Worm (Caenorhabditis elegans): ENCODE data around the gene C01G12.9.

C01G12.9 gene

ce11 chrII:14540551-14540950, 38.3 kb upstream of the C01G12.9 start:
- TF ChIP-seq sea-2 (GFP tag; IDR thresholded peaks at IDR 0.05) = no peak
- no peak for TF ChIP-seq cebp-1 (GFP tag; IDR thresholded peaks at IDR 0.05)
- TF ChIP-seq cebp-1 (tag; optimal IDR thresholded peaks at IDR 0.05) = no peak
- TF ChIP-seq B0019.2 (GFP tag; conservative IDR thresholded peaks at IDR 0.05) = no peak
- TF ChIP-seq egrh-3 (GFP tag; IDR thresholded peaks at IDR 0.05) = no peak
- no peak for TF ChIP-seq mes-4 (tag; optimal IDR thresholded peaks at IDR 0.05)
- no peak for TF ChIP-seq F37B4.10 (GFP tag; IDR thresholded peaks at IDR 0.05)
- no peak for TF ChIP-seq Y79H2A.3 (GFP tag; conservative IDR thresholded peaks at IDR 0.05)
- TF ChIP-seq F55B11.4 (tag; optimal IDR thresholded peaks at IDR 0.05; ENCODE audit: borderline replicate concordance, insufficient read depth) = no peak
- no peak for TF ChIP-seq sptf-2 (GFP tag; optimal IDR thresholded peaks at IDR 0.05)
- no peak for TF ChIP-seq rcor-1 (GFP tag; IDR thresholded peaks at IDR 0.05)
- no peak for TF ChIP-seq egl-18 (GFP tag; IDR thresholded peaks at IDR 0.05)
- no peak for TF ChIP-seq snpc-3.4 (tag; optimal IDR thresholded peaks at IDR 0.05)
- TF ChIP-seq mxl-1 (tag; optimal IDR thresholded peaks at IDR 0.05) = no peak

- TF ChIP-seq aptf-2 (GFP tag; conservative IDR thresholded peaks at IDR 0.05) = no peak
- no peak for TF ChIP-seq nhr-120 (GFP tag; IDR thresholded peaks at IDR 0.05)
- TF ChIP-seq ztf-3 (GFP tag; optimal IDR thresholded peaks at IDR 0.05) = no peak
- no peak for TF ChIP-seq B0336.3 (GFP tag; IDR thresholded peaks at IDR 0.05)
- no peak for TF ChIP-seq somi-1 (GFP tag; optimal IDR thresholded peaks at IDR 0.05)
- TF ChIP-seq ceh-58 (GFP tag; IDR thresholded peaks at IDR 0.05) = no peak
- no peak for TF ChIP-seq K12H6.12 (tag; optimal IDR thresholded peaks at IDR 0.05)
- no peak for TF ChIP-seq cebp-2 (GFP tag; IDR thresholded peaks at IDR 0.05)
- TF ChIP-seq hrde-1 (tag; optimal IDR thresholded peaks at IDR 0.05; ENCODE audit: borderline replicate concordance) = no peak
- no peak for TF ChIP-seq fkh-3 (tag; optimal IDR thresholded peaks at IDR 0.05)
- TF ChIP-seq ztf-18 (tag; optimal IDR thresholded peaks at IDR 0.05) = no peak
- no peak for TF ChIP-seq die-1 (tag; optimal IDR thresholded peaks at IDR 0.05)
- TF ChIP-seq lir-1 (GFP tag; conservative IDR thresholded peaks at IDR 0.05) = no peak
Observed at ce11 chrII:14548691-14549090, 30.1 kb upstream of the C01G12.9 start, which contains the start of gene gcy-29. gcy-29 (minus strand) TSS chrII:14548791.

- TF ChIP-seq hsf-1 (GFP tag; IDR thresholded peaks at IDR 0.05) (no peak), chd-7 (tag; optimal IDR thresholded peaks at IDR 0.05) (no peak), ceh-100 (GFP tag; IDR thresholded peaks at IDR 0.05) (no peak), zfh-2 (GFP tag; conservative IDR thresholded peaks at IDR 0.05) (no peak), cebp-1 (GFP tag; IDR thresholded peaks at IDR 0.05) (no peak), cebp-1 (tag; optimal IDR thresholded peaks at IDR 0.05) (no peak), egrh-3 (GFP tag; IDR thresholded peaks at IDR 0.05) (no peak), unc-62 (GFP tag; optimal IDR thresholded peaks at IDR 0.05) (no peak), ama-1 (optimal IDR thresholded peaks at IDR 0.05) (no peak), ama-1 (GFP tag; optimal IDR thresholded peaks at IDR 0.05) (no peak), ceh-40 (GFP tag; IDR thresholded peaks at IDR 0.05) (no peak), ceh-27 (GFP tag; optimal IDR thresholded peaks at IDR 0.05) (no peak), ceh-79 (tag; optimal IDR thresholded peaks at IDR 0.05) (no peak), madf-3 (GFP tag; IDR thresholded peaks at IDR 0.05) (no peak), snpc-1.3 (tag; optimal IDR thresholded peaks at IDR 0.05; ENCODE audit: insufficient read depth) (no peak), mxl-1 (tag; optimal IDR thresholded peaks at IDR 0.05) (no peak), hmg-20 (GFP tag; IDR thresholded peaks at IDR 0.05) (no peak), T26A5.8 (tag; optimal IDR thresholded peaks at IDR 0.05) (no peak), B0261.1 (tag; optimal IDR thresholded peaks at IDR 0.05) (no peak), fkh-3 (tag; optimal IDR thresholded peaks at IDR 0.05) (no peak)
Observed at ce11 chrII:14550613-14551012, 28.2 kb upstream of the C01G12.9 start, which contains the start of gene nlp-41. nlp-41 (plus strand) TSS chrII:14550913.
